Worm (Caenorhabditis elegans): Measurements from ENCODE around the gene Y57G11C.38.

Y57G11C.38 gene

DNA sequence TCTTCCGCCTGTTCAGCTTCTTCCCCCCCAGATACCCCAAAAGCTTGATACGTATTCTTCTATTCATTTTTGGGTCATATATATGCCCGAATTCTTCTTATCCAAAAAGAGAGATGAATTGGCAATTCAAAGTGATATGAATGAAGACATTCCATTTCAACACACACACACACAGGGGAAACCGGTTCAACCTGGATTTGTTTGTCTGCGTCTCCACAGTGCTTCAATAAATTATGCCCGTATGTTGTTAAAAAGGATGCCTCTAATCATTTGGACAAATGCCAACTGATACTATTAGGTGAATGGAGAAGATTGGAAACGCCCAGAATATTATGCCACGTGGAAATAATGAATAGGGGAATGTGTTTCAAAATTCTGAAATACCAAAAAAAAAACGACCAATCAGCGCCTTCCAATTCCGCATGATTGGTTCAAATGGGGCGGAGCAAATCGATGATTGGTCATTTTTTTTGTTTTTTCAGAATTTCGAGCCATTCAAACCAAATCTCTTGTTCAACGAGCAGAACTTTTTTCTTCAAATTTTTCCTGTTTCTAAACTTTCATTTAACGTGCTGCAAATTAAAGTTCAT, 7.7 kb downstream of the Y57G11C.38 start:
- peak in 1 of 2 experiments; percentile 5 for TF ChIP-seq efl-1 (optimal IDR thresholded peaks at IDR 0.05)
- TF ChIP-seq efl-1 (GFP tag; optimal IDR thresholded peaks at IDR 0.05 in 1 of 2) = peak in 1 of 2 experiments; percentile 67
- TF ChIP-seq nhr-19 (GFP tag; conservative IDR thresholded peaks at IDR 0.05) = 0 out of 2 replicates have a peak, but pooled peaks have one; percentile 2
- no peak for TF ChIP-seq nhr-11 (tag; optimal IDR thresholded peaks at IDR 0.05)
- TF ChIP-seq unc-98 (GFP tag; IDR thresholded peaks at IDR 0.05) = no peak
- TF ChIP-seq sup-37 (GFP tag; optimal IDR thresholded peaks at IDR 0.05) = no peak
- no peak for TF ChIP-seq F16B12.6 (tag; optimal IDR thresholded peaks at IDR 0.05)
- peak; percentile 3 for TF ChIP-seq tbx-2 (tag; optimal IDR thresholded peaks at IDR 0.05)
- TF ChIP-seq nhr-47 (tag; optimal IDR thresholded peaks at IDR 0.05) = no peak
- TF ChIP-seq mdl-1 (tag; optimal IDR thresholded peaks at IDR 0.05) = peak in 1 of 2 experiments; percentile 22
- TF ChIP-seq blmp-1 (tag; optimal IDR thresholded peaks at IDR 0.05) = peak; percentile 89
- no peak for TF ChIP-seq ces-1 (GFP tag; optimal IDR thresholded peaks at IDR 0.05)
- no peak for TF ChIP-seq ama-1 (optimal IDR thresholded peaks at IDR 0.05)
- TF ChIP-seq mef-2 (tag; optimal IDR thresholded peaks at IDR 0.05) = no peak
- TF ChIP-seq ztf-11 (tag; optimal IDR thresholded peaks at IDR 0.05) = no peak
- TF ChIP-seq skn-1 (tag; optimal IDR thresholded peaks at IDR 0.05) = no peak
- TF ChIP-seq zag-1 (tag; optimal IDR thresholded peaks at IDR 0.05) = no peak
- peak; percentile 18 for TF ChIP-seq ztf-4 (tag; optimal IDR thresholded peaks at IDR 0.05)
- no peak for TF ChIP-seq nhr-76 (tag; optimal IDR thresholded peaks at IDR 0.05)
- no peak for TF ChIP-seq C16A3.4 (tag; optimal IDR thresholded peaks at IDR 0.05)
- peak; percentile 86 for TF ChIP-seq pag-3 (tag; optimal IDR thresholded peaks at IDR 0.05; ENCODE audit: borderline replicate concordance, insufficient read depth)
- TF ChIP-seq jun-1 (tag; optimal IDR thresholded peaks at IDR 0.05) = no peak
- peak; percentile 87 for TF ChIP-seq nhr-85 (tag)
- no peak for TF ChIP-seq unc-62 (GFP tag; optimal IDR thresholded peaks at IDR 0.05)
- no peak for TF ChIP-seq hlh-4 (tag; optimal IDR thresholded peaks at IDR 0.05)
- TF ChIP-seq snu-23 (GFP tag; optimal IDR thresholded peaks at IDR 0.05) = peak; percentile 48
- no peak for TF ChIP-seq fkh-4 (tag; optimal IDR thresholded peaks at IDR 0.05; ENCODE audit: borderline replicate concordance)
- peak in 5 of 6 experiments; percentile 47 to 90 (median 73) for TF ChIP-seq elt-3 (tag; optimal IDR thresholded peaks at IDR 0.05)
- TF ChIP-seq nhr-71 (tag; optimal IDR thresholded peaks at IDR 0.05) = peak; percentile 50
- TF ChIP-seq nhr-90 (tag; optimal IDR thresholded peaks at IDR 0.05; ENCODE audit: poor library complexity) = peak; percentile 44
- peak; percentile 57 for TF ChIP-seq mep-1 (tag; optimal IDR thresholded peaks at IDR 0.05)
- TF ChIP-seq nhr-20 (tag; optimal IDR thresholded peaks at IDR 0.05) = peak; percentile 40
- peak; percentile 90 for TF ChIP-seq grh-1 (GFP tag; IDR thresholded peaks at IDR 0.05)
- TF ChIP-seq lin-14 (GFP tag; optimal IDR thresholded peaks at IDR 0.05) = no peak
- TF ChIP-seq unc-30 (tag; optimal IDR thresholded peaks at IDR 0.05) = no peak
- TF ChIP-seq lin-35 (GFP tag; optimal IDR thresholded peaks at IDR 0.05) = peak in 1 of 2 experiments; percentile 41
- peak; percentile 12 for TF ChIP-seq lir-3 (tag; optimal IDR thresholded peaks at IDR 0.05; ENCODE audit: poor library complexity)
- peak in 1 of 2 experiments; percentile 52 for TF ChIP-seq lsy-2 (tag; optimal IDR thresholded peaks at IDR 0.05)

ce11 chrIV:14872320-14872719, 10.1 kb downstream of the Y57G11C.38 start:
- peak; percentile 63 for TF ChIP-seq nhr-47 (tag; optimal IDR thresholded peaks at IDR 0.05)
- no peak for TF ChIP-seq hlh-17 (GFP tag; optimal IDR thresholded peaks at IDR 0.05; ENCODE audit: borderline replicate concordance)
- TF ChIP-seq nhr-19 (GFP tag; conservative IDR thresholded peaks at IDR 0.05) = peak; percentile 59
- TF ChIP-seq xbp-1 (tag; optimal IDR thresholded peaks at IDR 0.05) = peak; percentile 43
- TF ChIP-seq efl-1 (optimal IDR thresholded peaks at IDR 0.05) = peak; percentile 48 to 59
- TF ChIP-seq efl-1 (GFP tag; optimal IDR thresholded peaks at IDR 0.05 in 1 of 2) = peak in 1 of 2 experiments; percentile 95
- peak; percentile 85 for TF ChIP-seq grh-1 (GFP tag; IDR thresholded peaks at IDR 0.05)
- TF ChIP-seq lin-13 (GFP tag; optimal IDR thresholded peaks at IDR 0.05) = peak; percentile 46
- TF ChIP-seq blmp-1 (tag; optimal IDR thresholded peaks at IDR 0.05) = peak; percentile 61
- TF ChIP-seq sup-37 (GFP tag; optimal IDR thresholded peaks at IDR 0.05) = no peak
- peak; percentile 78 for TF ChIP-seq nhr-77 (tag; optimal IDR thresholded peaks at IDR 0.05)
- TF ChIP-seq Y116A8C.19 (tag; optimal IDR thresholded peaks at IDR 0.05; ENCODE audit: borderline replicate concordance) = no peak
- peak; percentile 20 for TF ChIP-seq nhr-237 (tag; optimal IDR thresholded peaks at IDR 0.05)
- peak; percentile 21 to 57 for TF ChIP-seq lin-35 (GFP tag; optimal IDR thresholded peaks at IDR 0.05)
- peak; percentile 77 for TF ChIP-seq C34B4.2 (tag; optimal IDR thresholded peaks at IDR 0.05)
- TF ChIP-seq ceh-8 (GFP tag; optimal IDR thresholded peaks at IDR 0.05) = no peak
- TF ChIP-seq snpc-4 (tag; optimal IDR thresholded peaks at IDR 0.05) = no peak
- TF ChIP-seq ztf-4 (tag; optimal IDR thresholded peaks at IDR 0.05) = peak; percentile 53
- TF ChIP-seq lsy-2 (tag; optimal IDR thresholded peaks at IDR 0.05) = peak; percentile 50
- TF ChIP-seq ztf-11 (tag; optimal IDR thresholded peaks at IDR 0.05) = peak in 1 of 2 experiments; percentile 41
- TF ChIP-seq efl-3 (GFP tag; optimal IDR thresholded peaks at IDR 0.05) = no peak
- peak in 1 of 2 experiments; percentile 55 for TF ChIP-seq mdl-1 (tag; optimal IDR thresholded peaks at IDR 0.05)
- no peak for TF ChIP-seq lir-3 (tag; optimal IDR thresholded peaks at IDR 0.05; ENCODE audit: poor library complexity)
- TF ChIP-seq tbx-2 (tag; optimal IDR thresholded peaks at IDR 0.05) = peak; percentile 71
- TF ChIP-seq dpl-1 (GFP tag; optimal IDR thresholded peaks at IDR 0.05) = peak; percentile 4 to 34 (median 20)
- TF ChIP-seq elt-3 (tag; optimal IDR thresholded peaks at IDR 0.05) = peak in 4 of 6 experiments; percentile 2 to 65 (median 41)
